Fruit fly (Drosophila melanogaster): ENCODE results near the gene Uba2.

DNA sequence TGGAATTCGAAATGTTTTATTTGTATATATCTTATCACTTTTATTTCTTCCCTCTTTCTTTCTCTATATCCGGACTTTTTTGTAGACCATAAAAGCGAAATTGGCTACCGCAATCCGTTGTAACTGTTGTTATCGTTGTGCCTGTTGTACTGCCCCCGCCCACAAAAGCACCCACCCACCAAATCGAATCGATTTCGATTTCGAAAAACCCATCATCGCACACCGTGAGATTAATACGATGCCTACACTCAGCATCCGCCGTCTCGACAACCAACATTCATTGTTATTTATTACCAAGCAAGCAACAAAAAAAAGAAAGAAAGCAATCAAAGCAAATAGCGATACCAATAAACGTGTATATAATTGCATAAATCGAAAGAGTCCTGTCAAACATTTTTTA lies 19.4 kb downstream of the Uba2 start:
- TF ChIP-seq psq (GFP tag; optimal IDR thresholded peaks at IDR 0.05) (no peak), CrebA (GFP tag; optimal IDR thresholded peaks at IDR 0.05; ENCODE audit: borderline replicate concordance) (no peak), Abd-B (GFP tag; optimal IDR thresholded peaks at IDR 0.05) (no peak)

All from whole organism, wandering third instar larva.